Worm (Caenorhabditis elegans): Measurements from ENCODE around the gene cyn-11.

Gene cyn-11

DNA sequence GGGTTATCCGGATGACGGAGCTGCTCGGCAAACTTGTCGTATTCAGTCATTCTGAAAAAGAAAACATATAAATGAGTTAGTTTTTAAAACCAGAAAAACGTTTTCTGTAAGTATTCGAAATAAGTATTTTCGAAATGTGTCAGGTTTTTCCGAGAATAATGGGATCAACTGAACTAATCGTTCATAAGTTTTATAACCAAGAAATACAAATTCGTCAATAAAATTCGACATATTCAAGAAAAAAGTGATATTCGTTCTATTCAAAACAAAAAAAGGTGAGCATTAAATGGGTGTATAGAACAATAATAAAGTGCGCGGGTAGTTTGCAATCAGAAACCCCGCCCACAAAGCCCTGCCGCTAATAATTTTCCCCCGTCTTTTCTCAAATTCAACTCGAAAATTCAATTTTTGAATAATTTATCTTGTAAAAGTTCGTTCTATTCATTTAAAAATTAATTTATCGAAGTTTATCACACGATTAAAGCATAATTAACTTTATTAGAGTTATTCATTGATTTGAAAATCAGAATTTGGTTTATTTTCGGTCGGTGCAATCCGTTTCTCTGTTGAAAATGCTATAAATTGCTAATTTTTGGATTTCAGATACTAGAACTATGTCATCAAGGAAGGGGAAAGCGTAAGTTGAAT is at the start of gene cyn-11, which contains the start of gene T01B7.5:
Gene cyn-11 (minus strand): TSS at position 51 of the 648 bp plus-strand sequence.
Gene T01B7.5 (plus strand): TSS at position 598 of the 648 bp plus-strand sequence.
- no peak for TF ChIP-seq ceh-36 (tag; optimal IDR thresholded peaks at IDR 0.05)
- no peak for TF ChIP-seq tra-4 (tag; optimal IDR thresholded peaks at IDR 0.05)
- TF ChIP-seq aly-1 (tag; optimal IDR thresholded peaks at IDR 0.05): no peak
- no peak for TF ChIP-seq tbx-11 (GFP tag; IDR thresholded peaks at IDR 0.05)
- peak; percentile 20 for TF ChIP-seq hmbx-1 (tag; optimal IDR thresholded peaks at IDR 0.05)
- no peak for TF ChIP-seq pes-1 (GFP tag; IDR thresholded peaks at IDR 0.05)
- no peak for TF ChIP-seq flt-1 (GFP tag; IDR thresholded peaks at IDR 0.05)
- TF ChIP-seq ets-7 (tag; optimal IDR thresholded peaks at IDR 0.05): no peak
- 0 out of 2 replicates have a peak, but pooled peaks have one; percentile 29 for TF ChIP-seq sea-1 (GFP tag; conservative IDR thresholded peaks at IDR 0.05)
- TF ChIP-seq F13C5.2 (tag; optimal IDR thresholded peaks at IDR 0.05): peak; percentile 46
- TF ChIP-seq hnd-1 (tag; optimal IDR thresholded peaks at IDR 0.05): peak; percentile 7

- TF ChIP-seq flt-1 (GFP tag; IDR thresholded peaks at IDR 0.05) (no peak), hmg-4 (GFP tag; optimal IDR thresholded peaks at IDR 0.05) (no peak), ceh-36 (tag; optimal IDR thresholded peaks at IDR 0.05) (no peak), F13C5.2 (tag; optimal IDR thresholded peaks at IDR 0.05) (no peak), aly-1 (tag; optimal IDR thresholded peaks at IDR 0.05) (no peak), ets-7 (tag; optimal IDR thresholded peaks at IDR 0.05) (no peak), tbx-37 (GFP tag; conservative IDR thresholded peaks at IDR 0.05) (no peak), hnd-1 (tag; optimal IDR thresholded peaks at IDR 0.05) (no peak), scrt-1 (GFP tag; IDR thresholded peaks at IDR 0.05) (no peak)
Measured at ce11 chrII:8765131-8765530, 49.0 kb upstream of the cyn-11 start.

ce11 chrII:8764332-8764731 is 48.3 kb upstream of the cyn-11 start:
- TF ChIP-seq flt-1 (GFP tag; IDR thresholded peaks at IDR 0.05): no peak
- no peak for TF ChIP-seq sea-1 (GFP tag; conservative IDR thresholded peaks at IDR 0.05)
- no peak for TF ChIP-seq tbx-11 (GFP tag; IDR thresholded peaks at IDR 0.05)
- TF ChIP-seq tbx-37 (GFP tag; conservative IDR thresholded peaks at IDR 0.05): no peak
- no peak for TF ChIP-seq hnd-1 (tag; optimal IDR thresholded peaks at IDR 0.05)
- TF ChIP-seq pes-1 (GFP tag; IDR thresholded peaks at IDR 0.05): no peak
- TF ChIP-seq hmbx-1 (tag; optimal IDR thresholded peaks at IDR 0.05): no peak
- no peak for TF ChIP-seq ama-1 (optimal IDR thresholded peaks at IDR 0.05)
- TF ChIP-seq ceh-13 (GFP tag; optimal IDR thresholded peaks at IDR 0.05): no peak
- no peak for TF ChIP-seq ceh-36 (tag; optimal IDR thresholded peaks at IDR 0.05)

- no peak for TF ChIP-seq ama-1 (optimal IDR thresholded peaks at IDR 0.05)
- no peak for TF ChIP-seq pes-1 (GFP tag; IDR thresholded peaks at IDR 0.05)
- no peak for TF ChIP-seq F13C5.2 (tag; optimal IDR thresholded peaks at IDR 0.05)
- TF ChIP-seq sea-1 (GFP tag; conservative IDR thresholded peaks at IDR 0.05): no peak
- TF ChIP-seq hnd-1 (tag; optimal IDR thresholded peaks at IDR 0.05): no peak
- no peak for TF ChIP-seq tbx-37 (GFP tag; conservative IDR thresholded peaks at IDR 0.05)
Measured at ce11 chrII:8763367-8763766, 47.3 kb upstream of the cyn-11 start.

DNA sequence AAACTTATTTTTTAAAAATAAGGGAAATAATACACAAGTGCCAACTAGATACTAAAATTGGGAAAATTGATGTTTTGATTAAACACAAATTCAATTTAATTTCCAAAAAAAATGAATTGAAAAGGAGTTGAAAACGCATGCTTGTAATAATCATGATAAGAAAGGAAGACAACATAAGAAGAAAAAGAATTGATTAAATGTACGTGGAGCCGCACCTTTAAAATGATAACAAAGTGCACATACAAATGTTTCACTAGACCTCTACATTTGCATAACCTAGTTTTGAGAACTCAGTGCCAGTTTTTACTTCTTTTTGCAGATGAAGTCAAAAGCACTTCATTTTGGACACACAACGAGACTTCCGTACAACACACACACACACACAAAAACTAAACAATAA is 45.7 kb upstream of the cyn-11 start:
- no peak for TF ChIP-seq F13C5.2 (tag; optimal IDR thresholded peaks at IDR 0.05)
- TF ChIP-seq aly-1 (tag; optimal IDR thresholded peaks at IDR 0.05): no peak
- no peak for TF ChIP-seq sea-1 (GFP tag; conservative IDR thresholded peaks at IDR 0.05)
- no peak for TF ChIP-seq ceh-36 (tag; optimal IDR thresholded peaks at IDR 0.05)
- TF ChIP-seq flt-1 (GFP tag; IDR thresholded peaks at IDR 0.05): no peak
- TF ChIP-seq B0310.2 (tag; optimal IDR thresholded peaks at IDR 0.05): no peak
- no peak for TF ChIP-seq hmbx-1 (tag; optimal IDR thresholded peaks at IDR 0.05)
- TF ChIP-seq pes-1 (GFP tag; IDR thresholded peaks at IDR 0.05): no peak
- no peak for TF ChIP-seq tbx-37 (GFP tag; conservative IDR thresholded peaks at IDR 0.05)
- no peak for TF ChIP-seq tbx-11 (GFP tag; IDR thresholded peaks at IDR 0.05)
- no peak for TF ChIP-seq tra-4 (tag; optimal IDR thresholded peaks at IDR 0.05)

DNA sequence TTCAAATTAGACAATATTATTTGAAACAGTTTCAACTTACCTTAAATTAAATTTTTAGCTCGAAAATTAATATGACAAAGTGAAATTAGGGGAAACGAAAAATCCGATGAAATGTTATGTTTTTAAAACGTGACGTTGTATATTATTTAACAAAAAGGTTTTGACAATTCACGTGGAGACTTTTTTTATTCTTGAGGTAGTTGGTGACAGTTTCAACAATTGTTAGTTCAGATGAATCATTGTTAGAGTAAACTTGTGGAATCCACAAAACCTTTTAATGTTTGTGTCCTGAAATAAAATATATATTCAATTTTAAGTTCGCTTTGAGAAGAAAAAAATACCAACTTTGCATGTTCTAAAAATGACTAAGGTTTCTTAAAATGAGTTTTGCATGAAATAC is 43.4 kb upstream of the cyn-11 start, which contains the start of gene fut-1:
Gene fut-1 (minus strand): TSS at position 101 of the 400 bp plus-strand sequence.
- no peak for TF ChIP-seq tra-4 (tag; optimal IDR thresholded peaks at IDR 0.05)
- TF ChIP-seq scrt-1 (GFP tag; IDR thresholded peaks at IDR 0.05): no peak
- TF ChIP-seq F13C5.2 (tag; optimal IDR thresholded peaks at IDR 0.05): no peak
- TF ChIP-seq B0310.2 (tag; optimal IDR thresholded peaks at IDR 0.05): no peak
- TF ChIP-seq pes-1 (GFP tag; IDR thresholded peaks at IDR 0.05): no peak
- no peak for TF ChIP-seq hnd-1 (tag; optimal IDR thresholded peaks at IDR 0.05)
- no peak for TF ChIP-seq sea-1 (GFP tag; conservative IDR thresholded peaks at IDR 0.05)
- TF ChIP-seq ets-7 (tag; optimal IDR thresholded peaks at IDR 0.05): no peak
- TF ChIP-seq ceh-13 (GFP tag; optimal IDR thresholded peaks at IDR 0.05): no peak
- TF ChIP-seq hmbx-1 (tag; optimal IDR thresholded peaks at IDR 0.05): no peak
- no peak for TF ChIP-seq tbx-37 (GFP tag; conservative IDR thresholded peaks at IDR 0.05)
- no peak for TF ChIP-seq hmg-4 (GFP tag; optimal IDR thresholded peaks at IDR 0.05)
- TF ChIP-seq aly-1 (tag; optimal IDR thresholded peaks at IDR 0.05): no peak
- no peak for TF ChIP-seq flt-1 (GFP tag; IDR thresholded peaks at IDR 0.05)
- TF ChIP-seq ama-1 (optimal IDR thresholded peaks at IDR 0.05): no peak

- TF ChIP-seq tbx-11 (GFP tag; IDR thresholded peaks at IDR 0.05) (no peak), tbx-37 (GFP tag; conservative IDR thresholded peaks at IDR 0.05) (no peak), ceh-36 (tag; optimal IDR thresholded peaks at IDR 0.05) (no peak), hmbx-1 (tag; optimal IDR thresholded peaks at IDR 0.05) (no peak), ama-1 (optimal IDR thresholded peaks at IDR 0.05) (no peak), tra-4 (tag; optimal IDR thresholded peaks at IDR 0.05) (no peak), B0310.2 (tag; optimal IDR thresholded peaks at IDR 0.05) (no peak), hnd-1 (tag; optimal IDR thresholded peaks at IDR 0.05) (no peak), hmg-4 (GFP tag; optimal IDR thresholded peaks at IDR 0.05) (no peak), scrt-1 (GFP tag; IDR thresholded peaks at IDR 0.05) (no peak), ceh-13 (GFP tag; optimal IDR thresholded peaks at IDR 0.05) (no peak), sea-1 (GFP tag; conservative IDR thresholded peaks at IDR 0.05) (no peak), pes-1 (GFP tag; IDR thresholded peaks at IDR 0.05) (no peak), F13C5.2 (tag; optimal IDR thresholded peaks at IDR 0.05) (no peak), ets-7 (tag; optimal IDR thresholded peaks at IDR 0.05) (no peak), aly-1 (tag; optimal IDR thresholded peaks at IDR 0.05) (no peak), flt-1 (GFP tag; IDR thresholded peaks at IDR 0.05) (no peak)
Measured at ce11 chrII:8755270-8755669, 39.2 kb upstream of the cyn-11 start, which contains the start of gene K08F8.7. Gene K08F8.7, minus strand, starts transcription at chrII:8755370.
